Worm (Caenorhabditis elegans): ENCODE measurements around the gene pud-1.2.

- TF ChIP-seq tbx-8 (GFP tag; optimal IDR thresholded peaks at IDR 0.05), result no peak
- TF ChIP-seq nhr-28 (tag; optimal IDR thresholded peaks at IDR 0.05), result no peak
- no peak for TF ChIP-seq elt-1 (tag; optimal IDR thresholded peaks at IDR 0.05; ENCODE audit: borderline replicate concordance, insufficient read depth)
- no peak for TF ChIP-seq lsy-2 (tag; optimal IDR thresholded peaks at IDR 0.05)
- no peak for TF ChIP-seq ces-1 (GFP tag; optimal IDR thresholded peaks at IDR 0.05)
- no peak for TF ChIP-seq hlh-1 (tag; optimal IDR thresholded peaks at IDR 0.05)
- no peak for TF ChIP-seq elt-3 (tag; optimal IDR thresholded peaks at IDR 0.05)
Measured at ce11 chrV:2326378-2326777, 4.0 kb upstream of the pud-1.2 start, which contains the start of gene pud-4.

Data from whole organism, mixed stage, embryonic.